Worm (Caenorhabditis elegans): Measurements from ENCODE around the gene amx-3.

The amx-3 gene

ce11 chrV:20851847-20852386 is 51.6 kb downstream of the amx-3 start, which contains the start of gene ndua-1 (continued):
- no peak for TF ChIP-seq ceh-83 (GFP tag; optimal IDR thresholded peaks at IDR 0.05)
- TF ChIP-seq blmp-1 (tag; optimal IDR thresholded peaks at IDR 0.05) = no peak

DNA sequence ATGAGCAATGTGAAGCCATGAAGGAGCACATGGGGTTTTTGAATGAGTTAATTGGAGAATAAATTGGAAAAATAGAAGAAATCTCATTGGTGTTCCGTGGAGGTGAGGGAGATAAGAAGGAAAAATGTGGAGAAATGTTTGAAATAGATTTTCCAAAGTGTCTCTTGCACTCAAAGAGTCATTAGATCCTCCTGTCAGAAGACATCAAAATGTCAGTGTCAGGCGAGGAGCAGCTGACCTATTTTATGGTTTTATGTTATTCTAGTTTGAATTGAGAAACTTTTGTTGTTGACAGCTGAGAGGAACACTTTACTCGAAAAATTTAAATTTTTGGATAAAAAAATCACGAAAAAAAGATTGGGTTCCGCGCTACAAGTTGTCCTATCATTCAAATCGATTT is 52.9 kb downstream of the amx-3 start, which contains the start of gene clec-264:
Gene clec-264 (minus strand): TSS at position 122 of the 400 bp plus-strand sequence.
- TF ChIP-seq unc-62 (GFP tag; optimal IDR thresholded peaks at IDR 0.05) = peak; percentile 72
- TF ChIP-seq hlh-1 (tag; optimal IDR thresholded peaks at IDR 0.05) = peak; percentile 77
- TF ChIP-seq cnd-1 (tag; optimal IDR thresholded peaks at IDR 0.05) = no peak
